Fruit fly (Drosophila melanogaster) whole organism: ENCODE data around the gene CG44194.

Source experiments
- CG8478 ChIP-seq: fragments of >200 bp; optimal IDR thresholded peaks from 2 replicates; lab custom pipeline; 2018; ENCODE audit warnings: inconsistent platforms
- Dll ChIP-seq: fragments of >200 bp; optimal IDR thresholded peaks from 2 replicates; lab custom pipeline; 2017
- EcR ChIP-seq, 2 experiments: fragments of >200 bp; optimal IDR thresholded peaks; 2 replicates each; lab custom pipeline; 2017; ENCODE audit warnings: missing biosample characterization in 2 of 2, missing genetic modification characterization in 2 of 2, missing genetic modification reagents in 2 of 2
- pan ChIP-seq: fragments of >200 bp; optimal IDR thresholded peaks from 2 replicates; lab custom pipeline; 2017
- psq ChIP-seq: fragments of >200 bp; optimal IDR thresholded peaks from 2 replicates; lab custom pipeline; 2017
- usp ChIP-seq: fragments of >200 bp; optimal IDR thresholded peaks from 2 replicates; lab custom pipeline; 2017; ENCODE audit warnings: missing biosample characterization, missing genetic modification characterization, mixed read lengths

The CG44194 gene

DNA sequence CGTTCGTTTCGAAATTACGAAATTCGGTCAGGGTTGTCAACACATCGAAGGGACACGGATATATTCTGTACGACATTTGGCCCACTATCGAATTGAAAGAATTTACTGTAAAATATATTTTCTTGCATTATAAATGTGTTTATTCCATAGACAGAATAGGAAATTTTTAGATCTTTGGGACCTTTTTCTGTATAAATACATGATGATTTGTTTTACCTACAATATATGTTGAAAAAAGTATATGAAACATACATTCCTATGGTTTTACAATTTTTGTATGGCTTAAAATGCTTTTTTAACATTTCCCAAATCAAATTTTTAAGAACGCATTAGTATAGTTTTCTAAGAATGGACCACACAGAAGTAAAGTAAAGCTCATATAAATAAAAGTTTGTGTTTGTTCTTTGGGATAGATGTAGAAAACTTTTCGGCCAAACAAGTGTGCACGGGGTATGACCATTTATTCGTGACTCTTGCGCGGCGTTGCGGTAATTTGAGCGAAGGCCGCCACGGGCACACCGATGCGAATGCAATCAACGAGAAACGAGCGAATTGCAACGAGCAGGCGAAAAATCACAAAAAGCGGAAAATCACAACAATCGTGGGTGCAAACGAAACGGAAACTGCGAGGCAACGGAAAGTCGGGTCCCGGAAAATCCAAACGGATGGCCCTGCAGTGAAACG, at the start of gene CG44194, which contains the start of the genes CG17327 and CG7518:
Gene CG44194, minus strand, starts transcription at position 177 of the 684 bp plus-strand sequence.
Gene CG17327, minus strand, starts transcription at position 177 of the 684 bp plus-strand sequence.
Gene CG7518, plus strand, starts transcription at position 540 of the 684 bp plus-strand sequence.
- TF ChIP-seq pan (no peak), CG8478 (lab: Kevin White, UChicago) (no peak), EcR (GFP tag; optimal IDR thresholded peaks at IDR 0.05; lab: Kevin White, UChicago) (no peak), psq (no peak)

DNA sequence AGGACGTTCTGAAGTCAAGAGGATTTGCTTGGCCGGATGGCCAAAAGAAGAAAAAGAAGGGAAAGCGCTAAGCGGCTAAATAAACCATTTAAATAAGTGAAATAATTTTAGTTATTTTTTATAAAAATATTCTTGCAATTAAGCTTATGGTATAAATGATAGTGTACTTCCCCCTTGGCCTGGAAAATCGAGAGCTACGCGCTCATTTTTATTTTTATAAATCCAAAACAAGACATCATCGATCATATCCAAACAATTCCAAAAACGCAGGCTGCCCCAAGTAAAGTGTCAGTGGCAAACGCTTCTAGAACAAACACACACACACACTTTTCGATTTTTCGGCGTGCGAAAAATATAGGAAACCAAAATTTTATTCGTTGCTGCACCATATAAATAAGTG, 46.9 kb upstream of the CG44194 start, which contains the start of gene Hsc70-2:
Gene Hsc70-2, plus strand, starts transcription at position 301 of the 400 bp plus-strand sequence.
- TF ChIP-seq pan = no peak
- no peak for TF ChIP-seq CG8478 (lab: Kevin White, UChicago)
- TF ChIP-seq usp (GFP tag; lab: Kevin White, UChicago) = no peak
- no peak for TF ChIP-seq EcR (GFP tag; optimal IDR thresholded peaks at IDR 0.05; lab: Kevin White, UChicago)
- TF ChIP-seq psq = no peak
- TF ChIP-seq Dll (lab: Kevin White, UChicago) = no peak

DNA sequence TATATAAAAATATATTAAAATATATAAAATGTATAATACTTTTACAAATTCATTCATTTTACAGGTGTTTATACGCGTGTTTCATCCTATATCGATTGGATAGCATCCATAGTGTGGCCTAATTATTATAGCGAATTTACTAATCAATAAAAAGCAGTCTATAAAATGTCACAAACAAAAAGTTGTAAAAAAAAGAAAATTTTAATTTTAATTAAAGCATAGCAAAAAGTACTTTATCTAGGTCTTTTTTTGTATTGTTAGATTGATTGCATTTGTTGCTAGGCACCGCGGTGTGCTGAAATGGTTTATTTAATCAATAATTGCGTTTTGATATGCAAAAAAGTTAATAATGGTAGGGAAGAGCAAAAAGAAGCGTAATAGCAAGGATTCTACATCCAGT, 46.3 kb upstream of the CG44194 start, which contains the start of gene CG45122:
Gene CG45122, plus strand, starts transcription at position 301 of the 400 bp plus-strand sequence.
- TF ChIP-seq usp (GFP tag; lab: Kevin White, UChicago) (no peak), psq (no peak), CG8478 (lab: Kevin White, UChicago) (no peak), EcR (GFP tag; optimal IDR thresholded peaks at IDR 0.05; lab: Kevin White, UChicago) (no peak), Dll (lab: Kevin White, UChicago) (no peak), pan (no peak)

DNA sequence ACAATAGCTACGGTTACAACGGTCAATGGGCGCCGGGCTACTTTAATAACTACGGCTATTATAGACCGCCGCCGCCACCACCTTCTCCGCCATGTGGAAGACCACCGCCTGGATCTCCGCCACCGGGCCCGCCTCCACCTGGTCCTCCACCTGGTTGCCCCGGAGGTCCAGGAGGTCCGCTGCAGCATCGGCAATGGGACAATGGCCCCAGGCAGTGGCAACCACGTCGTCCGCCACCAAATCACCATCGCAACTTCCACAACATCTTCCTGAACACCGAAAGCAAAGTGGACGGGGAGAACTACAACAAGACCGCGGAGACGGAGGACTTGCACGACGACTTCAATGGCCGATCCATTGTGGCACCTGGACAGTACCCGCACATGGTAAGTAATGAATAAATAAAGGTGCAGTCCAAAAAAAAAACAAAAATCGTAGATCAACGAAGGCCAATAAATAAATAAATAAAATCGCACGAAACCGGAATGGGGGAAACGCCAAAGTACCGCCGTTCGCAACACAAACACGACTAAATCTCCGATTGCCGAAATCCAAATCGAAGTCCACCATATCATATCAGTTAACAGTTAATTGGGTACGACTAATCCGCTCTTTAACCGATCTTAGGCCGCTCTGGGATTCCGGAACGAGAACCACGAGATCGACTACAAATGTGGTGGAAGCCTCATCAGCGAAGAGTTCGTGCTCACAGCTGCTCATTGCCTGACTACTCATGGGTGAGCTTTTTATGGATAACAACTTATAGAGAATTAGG, 44.9 kb upstream of the CG44194 start, which contains the start of gene snk:
Gene snk, minus strand, starts transcription at position 513 of the 775 bp plus-strand sequence.
- TF ChIP-seq usp (GFP tag; lab: Kevin White, UChicago) (no peak), psq (no peak), EcR (GFP tag; optimal IDR thresholded peaks at IDR 0.05; lab: Kevin White, UChicago) (no peak), Dll (lab: Kevin White, UChicago) (no peak), pan (no peak), CG8478 (lab: Kevin White, UChicago) (no peak)

DNA sequence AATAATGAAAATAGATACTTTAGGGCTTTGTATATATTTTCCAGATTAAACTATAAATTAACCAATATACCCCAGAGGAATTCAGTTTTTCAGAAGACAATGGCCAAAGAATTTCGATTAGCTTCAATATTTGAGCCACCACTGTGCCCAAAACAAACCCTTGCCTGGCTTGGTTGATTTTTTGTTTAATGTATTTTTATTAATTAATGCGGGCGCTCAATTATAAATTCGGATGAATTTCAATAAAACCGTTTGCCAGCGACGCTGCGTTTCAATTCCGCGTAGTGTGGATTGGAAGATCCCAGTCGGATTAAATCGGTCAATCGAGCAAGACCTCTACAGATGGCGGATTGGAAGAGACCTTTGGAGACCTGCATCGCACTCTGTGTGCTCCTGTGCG, 44.2 kb upstream of the CG44194 start, which contains the start of gene CG11670:
Gene CG11670, plus strand, starts transcription at position 301 of the 400 bp plus-strand sequence.
- no peak for TF ChIP-seq Dll (lab: Kevin White, UChicago)
- no peak for TF ChIP-seq usp (GFP tag; lab: Kevin White, UChicago)
- TF ChIP-seq pan = no peak
- no peak for TF ChIP-seq EcR (GFP tag; optimal IDR thresholded peaks at IDR 0.05; lab: Kevin White, UChicago)
- TF ChIP-seq psq = no peak
- TF ChIP-seq CG8478 (lab: Kevin White, UChicago) = no peak

DNA sequence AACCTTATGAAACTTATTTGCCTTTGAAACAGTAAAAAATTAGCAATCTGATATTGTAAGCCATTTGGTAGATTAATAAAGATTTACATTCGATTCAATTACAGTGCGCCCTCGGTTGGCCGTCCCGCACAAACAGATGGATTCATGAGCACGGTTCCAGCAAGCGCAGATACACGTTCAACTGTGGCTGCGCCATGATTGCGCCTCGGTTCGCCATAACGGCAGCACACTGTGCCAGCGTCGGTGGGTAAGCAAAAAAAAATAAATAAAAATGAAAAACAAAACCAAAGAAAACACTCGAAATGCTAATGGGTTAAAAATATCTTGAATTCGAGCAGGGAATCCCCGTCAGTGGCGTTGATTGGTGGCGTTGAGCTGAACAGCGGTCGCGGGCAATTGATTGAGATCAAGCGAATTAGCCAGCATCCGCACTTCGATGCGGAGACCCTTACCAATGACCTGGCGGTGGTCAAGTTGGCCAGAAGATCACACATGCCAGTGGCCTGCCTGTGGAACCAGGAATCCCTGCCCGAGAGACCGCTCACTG, 41.6 kb upstream of the CG44194 start:
- no peak for TF ChIP-seq usp (GFP tag; lab: Kevin White, UChicago)
- no peak for TF ChIP-seq CG8478 (lab: Kevin White, UChicago)
- no peak for TF ChIP-seq psq
- no peak for TF ChIP-seq EcR (GFP tag; optimal IDR thresholded peaks at IDR 0.05; lab: Kevin White, UChicago)
- TF ChIP-seq Dll (lab: Kevin White, UChicago) = no peak
- TF ChIP-seq pan = no peak

DNA sequence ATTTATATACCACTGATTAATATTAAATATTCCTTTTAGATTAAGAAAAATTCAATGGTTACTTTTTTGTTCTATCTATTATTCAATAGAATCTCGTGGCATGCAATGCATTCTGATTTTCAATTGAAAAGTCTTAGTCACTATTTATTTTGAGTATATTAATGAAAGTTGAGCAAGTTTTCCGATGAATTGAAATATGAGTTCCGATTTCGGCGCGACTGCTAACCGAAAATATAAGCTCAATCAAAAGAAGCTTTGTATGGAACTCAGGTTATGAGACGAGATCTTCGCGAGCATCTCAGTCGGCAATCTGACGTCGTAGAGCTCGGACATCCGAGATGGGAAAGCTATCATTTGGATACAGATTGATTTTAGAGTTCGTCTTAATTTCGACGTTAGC, 40.5 kb upstream of the CG44194 start, which contains the start of gene CG11668:
Gene CG11668, plus strand, starts transcription at position 301 of the 400 bp plus-strand sequence.
- TF ChIP-seq pan (no peak), CG8478 (lab: Kevin White, UChicago) (no peak), usp (GFP tag; lab: Kevin White, UChicago) (no peak), EcR (GFP tag; optimal IDR thresholded peaks at IDR 0.05; lab: Kevin White, UChicago) (no peak)

DNA sequence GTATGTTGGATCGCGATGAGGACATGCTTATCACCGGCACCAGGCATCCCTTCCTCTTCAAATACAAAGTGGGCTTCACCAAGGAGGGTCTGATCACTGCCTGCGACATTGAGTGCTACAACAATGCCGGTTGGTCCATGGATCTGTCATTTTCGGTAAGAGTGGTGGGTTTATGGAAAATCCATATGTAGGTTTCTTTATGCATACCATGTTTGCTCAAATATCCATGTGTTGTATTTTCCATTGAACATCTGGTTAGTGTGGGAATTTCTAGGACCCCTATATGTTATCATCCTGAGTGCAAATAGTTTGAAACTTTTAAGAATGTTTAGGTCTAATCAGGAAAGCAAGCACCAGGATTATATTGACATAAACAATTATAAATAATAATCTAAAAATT, 38.5 kb upstream of the CG44194 start:
- no peak for TF ChIP-seq pan

DNA sequence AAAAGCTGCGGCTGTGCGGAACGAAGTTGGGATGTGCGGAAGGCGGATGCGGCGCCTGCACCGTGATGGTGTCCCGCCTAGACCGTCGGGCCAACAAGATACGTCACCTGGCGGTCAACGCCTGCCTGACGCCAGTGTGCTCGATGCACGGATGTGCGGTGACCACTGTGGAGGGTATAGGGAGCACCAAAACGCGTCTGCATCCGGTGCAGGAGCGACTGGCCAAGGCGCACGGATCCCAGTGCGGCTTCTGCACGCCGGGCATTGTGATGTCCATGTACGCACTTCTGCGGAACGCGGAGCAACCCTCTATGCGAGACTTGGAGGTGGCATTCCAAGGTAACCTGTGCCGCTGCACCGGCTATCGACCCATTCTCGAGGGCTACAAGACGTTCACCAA, 36.1 kb upstream of the CG44194 start:
- no peak for TF ChIP-seq CG8478 (lab: Kevin White, UChicago)
- TF ChIP-seq Dll (lab: Kevin White, UChicago) = no peak

DNA sequence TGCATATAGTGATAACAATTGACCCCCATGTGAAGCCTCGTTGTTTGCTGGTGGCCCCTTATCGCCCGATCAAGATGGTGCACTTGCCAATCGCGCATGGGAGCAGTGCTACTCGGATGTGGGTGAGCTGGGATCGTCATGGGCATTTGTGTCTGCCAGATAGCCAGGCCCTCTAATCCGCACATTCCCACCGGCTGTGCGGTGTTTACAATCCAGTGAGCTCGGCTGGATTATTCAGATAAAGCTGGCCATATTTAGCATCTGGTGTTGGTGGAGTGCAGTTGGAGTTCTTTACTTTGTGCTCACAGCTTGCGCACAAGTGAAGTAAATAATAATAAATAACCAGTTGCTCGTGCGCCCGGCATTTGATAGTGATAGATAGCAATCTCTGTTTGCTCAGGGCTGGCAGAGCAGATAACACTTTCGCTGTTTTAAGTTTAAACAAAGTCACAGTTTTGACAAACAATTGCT, 35.5 kb upstream of the CG44194 start:
- TF ChIP-seq pan (no peak), Dll (lab: Kevin White, UChicago) (no peak), EcR (GFP tag; optimal IDR thresholded peaks at IDR 0.05; lab: Kevin White, UChicago) (no peak), CG8478 (lab: Kevin White, UChicago) (no peak), psq (no peak), usp (GFP tag; lab: Kevin White, UChicago) (no peak)

DNA sequence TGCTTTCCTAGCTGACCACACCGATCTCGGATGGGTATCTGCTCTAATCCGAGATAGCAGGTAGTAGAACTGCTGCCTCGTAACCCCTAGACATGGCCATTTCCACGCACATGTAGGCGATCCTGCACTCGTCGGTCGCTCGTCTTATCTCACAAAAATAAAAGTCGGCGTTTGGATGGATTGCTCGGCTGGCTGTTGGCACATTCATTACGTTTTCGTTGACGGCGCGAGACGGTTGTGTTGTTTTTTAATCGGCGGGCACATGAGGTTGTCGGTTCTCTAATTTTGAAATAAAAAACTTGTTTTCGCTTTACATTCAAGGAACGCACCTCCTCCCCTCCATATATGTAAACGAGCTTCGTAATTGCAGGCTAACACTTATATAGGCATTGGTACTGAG, 34.8 kb upstream of the CG44194 start, which contains the start of gene ry:
Gene ry, plus strand, starts transcription at position 206 of the 400 bp plus-strand sequence.
- TF ChIP-seq psq (no peak), pan (no peak), EcR (GFP tag; optimal IDR thresholded peaks at IDR 0.05; lab: Kevin White, UChicago) (no peak), Dll (lab: Kevin White, UChicago) (no peak), usp (GFP tag; lab: Kevin White, UChicago) (no peak), CG8478 (lab: Kevin White, UChicago) (no peak)
